Worm (Caenorhabditis elegans) whole organism, early embryonic: ENCODE measurements around the gene gur-5.

ENCODE experiments used
- B0310.2 ChIP-seq: sonication (generic microtip); optimal IDR thresholded peaks from 2 replicates; lab custom pipeline; 2016; ENCODE audit warnings: mild to moderate bottlenecking, missing genetic modification characterization, missing compliant biosample characterization
- F13C5.2 ChIP-seq: sonication (generic microtip); optimal IDR thresholded peaks from 2 replicates; lab custom pipeline; 2017; ENCODE audit warnings: mild to moderate bottlenecking, missing genetic modification characterization, inconsistent platforms, missing compliant biosample characterization
- aly-1 ChIP-seq: sonication (generic microtip); optimal IDR thresholded peaks from 2 replicates; lab custom pipeline; 2016; ENCODE audit warnings: missing genetic modification characterization, missing compliant biosample characterization
- ama-1 ChIP-seq: fragments of 150-350 bp; optimal IDR thresholded peaks from 2 replicates; lab custom pipeline; 2014
- ceh-13 ChIP-seq: fragments of 200-800 bp; sonication (Bioruptor generic); optimal IDR thresholded peaks from 2 replicates; lab custom pipeline; 2018; ENCODE audit warnings: mild to moderate bottlenecking, missing genetic modification characterization, missing compliant biosample characterization
- ceh-36 ChIP-seq: sonication (generic microtip); optimal IDR thresholded peaks from 2 replicates; lab custom pipeline; 2016; ENCODE audit warnings: missing genetic modification characterization, inconsistent platforms, missing compliant biosample characterization
- ets-7 ChIP-seq: sonication (generic microtip); optimal IDR thresholded peaks from 2 replicates; lab custom pipeline; 2016; ENCODE audit warnings: missing genotype, missing genetic modification characterization, missing compliant biosample characterization
- hmbx-1 ChIP-seq: sonication (generic microtip); optimal IDR thresholded peaks from 2 replicates; lab custom pipeline; 2016; ENCODE audit warnings: mild to moderate bottlenecking, missing genetic modification characterization, missing compliant biosample characterization
- hnd-1 ChIP-seq: sonication (generic microtip); optimal IDR thresholded peaks from 2 replicates; lab custom pipeline; 2016; ENCODE audit warnings: missing genetic modification characterization, missing compliant biosample characterization
- pes-1 ChIP-seq: fragments of 200-800 bp; sonication (Bioruptor generic); IDR thresholded peaks from 2 replicates; pipeline ENCODE4 v1.3.6; 2022; ENCODE audit warnings: missing genetic modification reagents, missing genetic modification characterization, missing compliant biosample characterization
- scrt-1 ChIP-seq: fragments of 200-800 bp; sonication (Bioruptor generic); IDR thresholded peaks from 2 replicates; pipeline ENCODE4 v1.3.6; 2022; ENCODE audit warnings: missing genetic modification characterization, missing compliant biosample characterization
- sea-1 ChIP-seq: fragments of 200-800 bp; sonication (Bioruptor generic); conservative IDR thresholded peaks from 2 replicates; pipeline ENCODE4 v1.3.6; 2022; ENCODE audit warnings: missing genetic modification characterization, missing compliant biosample characterization
- tbx-11 ChIP-seq: fragments of 200-800 bp; sonication (Bioruptor generic); IDR thresholded peaks from 2 replicates; pipeline ENCODE4 v1.3.6; 2022; ENCODE audit warnings: missing genetic modification characterization, missing compliant biosample characterization
- tra-4 ChIP-seq: sonication (generic microtip); optimal IDR thresholded peaks from 2 replicates; lab custom pipeline; 2017; ENCODE audit warnings: missing genetic modification characterization, missing compliant biosample characterization

ce11 chrII:5301810-5302209, 16.7 kb downstream of the gur-5 start:
- TF ChIP-seq ama-1 (lab: Kevin White, UChicago): no peak
- TF ChIP-seq F13C5.2 (tag; lab: Kevin White, UChicago): no peak
- no peak for TF ChIP-seq aly-1 (tag; lab: Kevin White, UChicago)
- TF ChIP-seq pes-1 (GFP tag; lab: Robert Waterston, UW): no peak
- no peak for TF ChIP-seq ceh-36 (tag; lab: Kevin White, UChicago)
- TF ChIP-seq hmbx-1: no peak
- no peak for TF ChIP-seq ets-7 (tag; lab: Kevin White, UChicago)
- no peak for TF ChIP-seq ceh-13 (GFP tag; lab: Kevin White, UChicago)
- no peak for TF ChIP-seq B0310.2 (tag; lab: Kevin White, UChicago)
- TF ChIP-seq tra-4 (tag; lab: Kevin White, UChicago): no peak
- no peak for TF ChIP-seq hnd-1 (tag; lab: Kevin White, UChicago)
- no peak for TF ChIP-seq sea-1 (GFP tag; lab: Robert Waterston, UW)
- no peak for TF ChIP-seq tbx-11 (GFP tag; lab: Robert Waterston, UW)
- no peak for TF ChIP-seq scrt-1 (GFP tag; lab: Robert Waterston, UW)
